Fruit fly (Drosophila melanogaster) whole organism, wandering third instar larva: ENCODE results near the gene alpha-Est5.

ENCODE experiments used
- Abd-B ChIP-seq: fragments of >200 bp; optimal IDR thresholded peaks from 2 replicates; lab custom pipeline; 2017; ENCODE audit warnings: missing biosample characterization, missing genetic modification characterization
- CG32264 ChIP-seq: fragments of 200-800 bp; sonication (Bioruptor generic); optimal IDR thresholded peaks from 2 replicates; lab custom pipeline; 2016; ENCODE audit warnings: missing biosample characterization, missing genetic modification characterization
- CG9705 ChIP-seq: fragments of 200-800 bp; sonication (Bioruptor generic); optimal IDR thresholded peaks from 2 replicates; lab custom pipeline; 2018; ENCODE audit warnings: missing biosample characterization, mild to moderate bottlenecking, missing genetic modification characterization
- CrebA ChIP-seq: fragments of 200-800 bp; sonication (Bioruptor generic); optimal IDR thresholded peaks from 2 replicates; lab custom pipeline; 2016; ENCODE audit warnings: missing biosample characterization, mild to moderate bottlenecking, missing genetic modification characterization, borderline replicate concordance
- Dfd ChIP-seq: fragments of >200 bp; optimal IDR thresholded peaks from 2 replicates; lab custom pipeline; 2017; ENCODE audit warnings: missing biosample characterization, missing genetic modification characterization
- Dif ChIP-seq: fragments of 200-275, 200-300 bp; sonication (Bioruptor generic); optimal IDR thresholded peaks from 2 replicates; lab custom pipeline; 2018; ENCODE audit warnings: missing biosample characterization, missing genetic modification characterization; ENCODE audit not compliant: partially characterized antibody
- HLH106 ChIP-seq: fragments of 200-800 bp; optimal IDR thresholded peaks from 3 replicates; lab custom pipeline; 2019; ENCODE audit warnings: missing biosample characterization, mild to moderate bottlenecking, missing genetic modification characterization, moderate library complexity
- Hnf4 ChIP-seq: fragments of 200-800 bp; sonication (Bioruptor generic); optimal IDR thresholded peaks from 2 replicates; lab custom pipeline; 2016; ENCODE audit warnings: missing biosample characterization, mild to moderate bottlenecking, missing genetic modification characterization
- Hr78 ChIP-seq: fragments of >200 bp; optimal IDR thresholded peaks from 2 replicates; lab custom pipeline; 2017; ENCODE audit warnings: missing biosample characterization, missing genetic modification characterization
- Hr83 ChIP-seq: fragments of 200-300 bp; sonication (Bioruptor generic); optimal IDR thresholded peaks from 2 replicates; lab custom pipeline; 2016; ENCODE audit warnings: missing biosample characterization, mild to moderate bottlenecking, missing genetic modification characterization, moderate library complexity; ENCODE audit not compliant: poor library complexity, severe bottlenecking
- Jra ChIP-seq: sonication (Bioruptor generic); optimal IDR thresholded peaks from 2 replicates; lab custom pipeline; 2016; ENCODE audit warnings: missing biosample characterization, missing genetic modification characterization
- Mio ChIP-seq: sonication (Bioruptor generic); optimal IDR thresholded peaks from 2 replicates; lab custom pipeline; 2016; ENCODE audit warnings: missing biosample characterization, missing genetic modification characterization
- Myc ChIP-seq: fragments of >200 bp; optimal IDR thresholded peaks from 2 replicates; lab custom pipeline; 2017
- N ChIP-seq: fragments of >200 bp; optimal IDR thresholded peaks from 2 replicates; lab custom pipeline; 2018; ENCODE audit warnings: missing biosample characterization, missing external identifiers, missing genetic modification characterization
- OdsH ChIP-seq: fragments of 200-800 bp; sonication (Bioruptor generic); optimal IDR thresholded peaks from 2 replicates; lab custom pipeline; 2016; ENCODE audit warnings: missing biosample characterization, mild to moderate bottlenecking, missing genetic modification characterization
- Sp1 ChIP-seq: fragments of 200-800 bp; sonication (Bioruptor generic); optimal IDR thresholded peaks from 3 replicates; lab custom pipeline; 2019; ENCODE audit warnings: missing biosample characterization, mild to moderate bottlenecking, missing genetic modification characterization, moderate library complexity
- Vsx2 ChIP-seq: fragments of 200-300, 225-300 bp; sonication (Bioruptor generic); optimal IDR thresholded peaks from 2 replicates; lab custom pipeline; 2018; ENCODE audit warnings: missing biosample characterization, missing genetic modification characterization; ENCODE audit not compliant: partially characterized antibody
- br ChIP-seq: fragments of 200-800 bp; sonication (Bioruptor generic); optimal IDR thresholded peaks from 2 replicates; lab custom pipeline; 2016; ENCODE audit warnings: missing biosample characterization, missing genetic modification characterization
- brk ChIP-seq: fragments of 200-800 bp; sonication (Bioruptor generic); optimal IDR thresholded peaks from 2 replicates; lab custom pipeline; 2016; ENCODE audit warnings: missing biosample characterization, mild to moderate bottlenecking, missing genetic modification characterization
- dl ChIP-seq, 2 experiments: fragments of 175-275, 200-275 bp in 1 of 2; fragments of 200-275 bp in 1 of 2; sonication (Bioruptor generic); optimal IDR thresholded peaks; lab custom pipeline; 2018; ENCODE audit warnings: mild to moderate bottlenecking in 2 of 2, missing biosample characterization in 2 of 2, missing genetic modification characterization in 2 of 2, moderate library complexity in 2 of 2; ENCODE audit not compliant: partially characterized antibody in 2 of 2, insufficient read depth in 1 of 2
- dmrt93B ChIP-seq: fragments of 200-800 bp; sonication (Bioruptor generic); optimal IDR thresholded peaks from 2 replicates; lab custom pipeline; 2018; ENCODE audit warnings: missing biosample characterization, mild to moderate bottlenecking, missing genetic modification characterization
- ey ChIP-seq: fragments of 200-800 bp; sonication (Bioruptor generic); optimal IDR thresholded peaks from 2 replicates; lab custom pipeline; 2016; ENCODE audit warnings: missing biosample characterization, missing genetic modification characterization
- foxo ChIP-seq, 2 experiments: fragments of 200-800 bp; sonication (Bioruptor generic); optimal IDR thresholded peaks; 2 replicates in 1 of 2; 3 replicates in 1 of 2; lab custom pipeline; 2016 to 2017; ENCODE audit warnings: missing biosample characterization in 2 of 2, missing genetic modification characterization in 2 of 2
- fru ChIP-seq: fragments of 200-800 bp; sonication (Bioruptor generic); optimal IDR thresholded peaks from 3 replicates; lab custom pipeline; 2016; ENCODE audit warnings: missing biosample characterization, mild to moderate bottlenecking, missing genetic modification characterization
- h ChIP-seq: fragments of 200-800 bp; sonication (Bioruptor generic); optimal IDR thresholded peaks from 3 replicates; lab custom pipeline; 2016; ENCODE audit warnings: missing biosample characterization, mild to moderate bottlenecking, missing genetic modification characterization
- jim ChIP-seq: fragments of 175-275, 200-325 bp; sonication (Bioruptor generic); optimal IDR thresholded peaks from 2 replicates; lab custom pipeline; 2016; ENCODE audit warnings: missing biosample characterization, mild to moderate bottlenecking, missing genetic modification characterization
- lola ChIP-seq: fragments of >200 bp; optimal IDR thresholded peaks from 2 replicates; lab custom pipeline; 2017; ENCODE audit warnings: missing biosample characterization, missing genetic modification characterization
- pan ChIP-seq: fragments of >200 bp; optimal IDR thresholded peaks from 2 replicates; lab custom pipeline; 2017
- psq ChIP-seq: fragments of 200-800 bp; sonication (Bioruptor generic); optimal IDR thresholded peaks from 3 replicates; lab custom pipeline; 2017; ENCODE audit warnings: missing biosample characterization, mild to moderate bottlenecking, missing genetic modification characterization, moderate library complexity
- sage ChIP-seq: fragments of 200-800 bp; sonication (Bioruptor generic); optimal IDR thresholded peaks from 2 replicates; lab custom pipeline; 2016; ENCODE audit warnings: missing biosample characterization, mild to moderate bottlenecking, missing genetic modification characterization
- sv ChIP-seq: fragments of 200-800 bp; sonication (Bioruptor generic); optimal IDR thresholded peaks from 3 replicates; lab custom pipeline; 2016; ENCODE audit warnings: missing biosample characterization, missing genetic modification characterization
- tai ChIP-seq: sonication (Bioruptor generic); optimal IDR thresholded peaks from 2 replicates; lab custom pipeline; 2016; ENCODE audit warnings: missing biosample characterization, missing genetic modification characterization
- usp ChIP-seq: fragments of >200 bp; optimal IDR thresholded peaks from 2 replicates; lab custom pipeline; 2017; ENCODE audit warnings: missing biosample characterization, missing genetic modification characterization

Gene alpha-Est5

DNA sequence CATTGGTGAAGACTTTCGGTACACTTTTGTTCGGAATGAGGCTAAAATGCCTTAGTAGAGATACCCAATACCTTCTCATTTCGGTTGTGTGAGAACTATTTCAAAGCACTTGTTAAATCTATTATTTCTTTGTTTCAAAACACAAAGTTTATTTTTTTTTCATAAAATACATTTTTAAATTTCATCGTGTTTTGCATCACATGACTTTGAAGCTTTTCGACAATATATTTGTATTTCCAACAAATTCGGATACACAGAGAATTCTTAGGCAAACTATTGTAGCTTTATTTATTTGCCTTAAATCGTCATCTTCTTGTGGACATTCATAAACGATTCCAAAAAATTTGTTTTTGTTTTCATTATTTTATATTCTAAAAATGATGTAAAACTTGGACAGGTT, 42.4 kb downstream of the alpha-Est5 start, which contains the start of gene alpha-Est10:
alpha-Est10 (minus strand) TSS at position 101 of the 400 bp plus-strand sequence.
- TF ChIP-seq usp (GFP tag; lab: Kevin White, UChicago) (no peak), CG32264 (GFP tag; lab: Kevin White, UChicago) (no peak), fru (GFP tag; lab: Kevin White, UChicago) (no peak), lola (GFP tag; lab: Kevin White, UChicago) (no peak), Dif (GFP tag; lab: Kevin White, UChicago) (no peak), sage (GFP tag; lab: Kevin White, UChicago) (no peak), br (no peak), N (GFP tag; lab: Kevin White, UChicago) (no peak), h (GFP tag; lab: Kevin White, UChicago) (no peak), Jra (GFP tag; lab: Kevin White, UChicago) (no peak), CrebA (GFP tag; lab: Kevin White, UChicago) (no peak), CG9705 (GFP tag; lab: Kevin White, UChicago) (no peak), tai (GFP tag; lab: Kevin White, UChicago) (no peak), Hr83 (GFP tag; lab: Kevin White, UChicago) (no peak), Dfd (GFP tag; lab: Kevin White, UChicago) (no peak), Myc (lab: Kevin White, UChicago) (no peak), ey (no peak), OdsH (GFP tag; lab: Kevin White, UChicago) (no peak)

- no peak for TF ChIP-seq lola (GFP tag; lab: Kevin White, UChicago)
- no peak for TF ChIP-seq Vsx2 (GFP tag; lab: Kevin White, UChicago)
- no peak for TF ChIP-seq Sp1
- TF ChIP-seq foxo (GFP tag; optimal IDR thresholded peaks at IDR 0.05; lab: Kevin White, UChicago) = no peak
- no peak for TF ChIP-seq Abd-B (GFP tag; lab: Kevin White, UChicago)
- TF ChIP-seq OdsH (GFP tag; lab: Kevin White, UChicago) = no peak
- TF ChIP-seq Hr83 (GFP tag; lab: Kevin White, UChicago) = no peak
- TF ChIP-seq Dif (GFP tag; lab: Kevin White, UChicago) = no peak
- TF ChIP-seq Jra (GFP tag; lab: Kevin White, UChicago) = no peak
- TF ChIP-seq CG32264 (GFP tag; lab: Kevin White, UChicago) = no peak
- no peak for TF ChIP-seq CG9705 (GFP tag; lab: Kevin White, UChicago)
- TF ChIP-seq Myc (lab: Kevin White, UChicago) = no peak
- TF ChIP-seq Hr78 = no peak
- no peak for TF ChIP-seq HLH106
- TF ChIP-seq Mio (GFP tag; lab: Kevin White, UChicago) = no peak
- no peak for TF ChIP-seq dmrt93B (GFP tag; lab: Kevin White, UChicago)
- TF ChIP-seq sv (GFP tag; lab: Kevin White, UChicago) = no peak
- no peak for TF ChIP-seq Hnf4 (GFP tag; lab: Kevin White, UChicago)
Observed at dm6 chr3R:7493171-7493570, 43.0 kb downstream of the alpha-Est5 start, which contains the start of gene CG42656. CG42656 (minus strand) TSS chr3R:7493271.

dm6 chr3R:7492099-7492498, 44.1 kb downstream of the alpha-Est5 start:
- TF ChIP-seq Dif (GFP tag; lab: Kevin White, UChicago) (peak; percentile 38), jim (GFP tag; lab: Kevin White, UChicago) (no peak), Abd-B (GFP tag; lab: Kevin White, UChicago) (no peak), foxo (GFP tag; optimal IDR thresholded peaks at IDR 0.05; lab: Kevin White, UChicago) (peak in 1 of 2 experiments; percentile 10), brk (no peak), N (GFP tag; lab: Kevin White, UChicago) (no peak), dmrt93B (GFP tag; lab: Kevin White, UChicago) (no peak), Vsx2 (GFP tag; lab: Kevin White, UChicago) (peak; percentile 4)

dm6 chr3R:7491453-7491853, 44.7 kb downstream of the alpha-Est5 start:
- TF ChIP-seq Dif (GFP tag; lab: Kevin White, UChicago) (peak; percentile 88), psq (GFP tag; lab: Kevin White, UChicago) (no peak), fru (GFP tag; lab: Kevin White, UChicago) (no peak), sage (GFP tag; lab: Kevin White, UChicago) (no peak), dl (GFP tag; optimal IDR thresholded peaks at IDR 0.05; lab: Kevin White, UChicago; ENCODE audit: insufficient read depth in 1 of 2, partially characterized antibody in 2 of 2) (peak; percentile 50 to 76), Vsx2 (GFP tag; lab: Kevin White, UChicago) (peak; percentile 35), CrebA (GFP tag; lab: Kevin White, UChicago) (peak; percentile 19), Hnf4 (GFP tag; lab: Kevin White, UChicago) (no peak), sv (GFP tag; lab: Kevin White, UChicago) (no peak), pan (lab: Kevin White, UChicago) (no peak)
